Worm (Caenorhabditis elegans) whole organism, early embryonic: ENCODE data around the gene txt-14.

ENCODE experiments used
- aly-1 ChIP-seq: sonication (generic microtip); optimal IDR thresholded peaks from 2 replicates; lab custom pipeline; 2016; ENCODE audit warnings: missing genetic modification characterization, missing compliant biosample characterization
- scrt-1 ChIP-seq: fragments of 200-800 bp; sonication (Bioruptor generic); IDR thresholded peaks from 2 replicates; pipeline ENCODE4 v1.3.6; 2022; ENCODE audit warnings: missing genetic modification characterization, missing compliant biosample characterization
- sea-1 ChIP-seq: fragments of 200-800 bp; sonication (Bioruptor generic); conservative IDR thresholded peaks from 2 replicates; pipeline ENCODE4 v1.3.6; 2022; ENCODE audit warnings: missing genetic modification characterization, missing compliant biosample characterization

DNA sequence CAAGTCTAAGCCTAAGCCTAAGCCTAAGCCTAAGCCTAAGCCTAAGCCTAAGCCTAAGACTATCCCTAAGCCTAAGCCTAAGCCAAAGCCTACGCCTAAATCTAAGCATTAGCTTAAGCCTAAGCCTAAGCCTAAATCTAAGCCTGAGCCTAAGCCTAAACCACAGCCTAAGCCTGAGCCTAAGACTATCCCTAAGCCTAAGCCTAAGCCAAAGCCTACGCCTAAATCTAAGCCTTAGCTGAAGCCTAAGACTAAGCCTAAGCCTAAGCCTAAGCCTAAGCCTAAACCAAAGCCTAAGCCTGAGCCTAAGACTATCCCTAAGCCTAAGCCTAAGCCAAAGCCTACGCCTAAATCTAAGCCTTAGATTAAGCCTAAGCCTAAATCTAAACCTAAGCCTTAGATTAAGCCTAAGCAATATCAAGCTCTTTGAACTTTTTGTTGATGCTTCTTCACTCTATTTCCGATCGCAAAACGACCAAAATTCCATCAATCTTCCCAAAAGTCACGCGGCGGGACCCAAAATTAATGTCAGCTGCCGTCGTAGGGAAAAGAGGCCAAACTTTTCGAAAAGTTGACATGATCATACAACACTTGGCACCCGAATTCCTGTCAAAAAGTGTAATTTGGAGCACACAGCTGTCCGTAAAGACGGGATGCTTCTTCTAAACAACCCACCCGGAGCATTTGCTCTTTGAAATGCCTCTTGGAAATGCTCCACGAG lies 905 bp upstream of the txt-14 start:
- TF ChIP-seq sea-1 (GFP tag; lab: Robert Waterston, UW) (no peak), aly-1 (tag; lab: Kevin White, UChicago) (no peak), scrt-1 (GFP tag; lab: Robert Waterston, UW) (no peak)
